Fruit fly (Drosophila melanogaster) whole organism, wandering third instar larva: ENCODE results near the gene CG11396.

Experiments used
- ey ChIP-seq: fragments of 200-800 bp; sonication (Bioruptor generic); optimal IDR thresholded peaks from 2 replicates; lab custom pipeline; 2016; ENCODE audit warnings: missing biosample characterization, missing genetic modification characterization
- psq ChIP-seq: fragments of 200-800 bp; sonication (Bioruptor generic); optimal IDR thresholded peaks from 3 replicates; lab custom pipeline; 2017; ENCODE audit warnings: missing biosample characterization, mild to moderate bottlenecking, missing genetic modification characterization, moderate library complexity

dm6 chr3L:20739414-20739813 is 48.5 kb downstream of the CG11396 start, which contains the start of gene Gr77a:
- TF ChIP-seq psq (GFP tag; lab: Kevin White, UChicago) = no peak
- no peak for TF ChIP-seq ey (GFP tag; lab: Kevin White, UChicago)
